Fruit fly (Drosophila melanogaster) whole organism, embryonic: ENCODE results near the gene Hexim.
A peak's percentile ranks its signal among the peaks of the same experiment; 100 is the strongest.

Experiments used
- Adf1 ChIP-seq: fragments of 200-800 bp; sonication (Bioruptor generic); IDR thresholded peaks from 2 replicates; pipeline ENCODE4 v1.3.6; 2022; ENCODE audit warnings: missing biosample characterization, missing genetic modification characterization
- B-H1 ChIP-seq: fragments of 200-800 bp; sonication (Bioruptor generic); IDR thresholded peaks from 3 replicates; pipeline ENCODE4 v1.3.6; 2022; ENCODE audit warnings: missing biosample characterization, missing genetic modification characterization
- Bdp1 ChIP-seq: fragments of 200-800 bp; sonication (Bioruptor generic); optimal IDR thresholded peaks from 3 replicates; lab custom pipeline; 2016; ENCODE audit warnings: missing biosample characterization, missing genetic modification characterization
- Bteb2 ChIP-seq: fragments of 200-800 bp; sonication (Bioruptor generic); optimal IDR thresholded peaks from 2 replicates; lab custom pipeline; 2016; ENCODE audit warnings: missing biosample characterization, missing genetic modification characterization
- CG10267 ChIP-seq: fragments of 200-800 bp; sonication (Bioruptor generic); optimal IDR thresholded peaks from 2 replicates; lab custom pipeline; 2018; ENCODE audit warnings: missing biosample characterization, mild to moderate bottlenecking, missing genetic modification characterization, moderate library complexity
- CG11247 ChIP-seq: fragments of 200-800 bp; sonication (Bioruptor generic); IDR thresholded peaks from 2 replicates; pipeline ENCODE4 v1.3.6; 2022; ENCODE audit warnings: missing biosample characterization, missing genetic modification characterization
- CG11504 ChIP-seq: fragments of 200-800 bp; sonication (Bioruptor generic); optimal IDR thresholded peaks from 3 replicates; lab custom pipeline; 2019; ENCODE audit warnings: missing biosample characterization, mild to moderate bottlenecking, missing genetic modification characterization, moderate library complexity
- CG12236 ChIP-seq: fragments of 200-800 bp; sonication (Bioruptor generic); optimal IDR thresholded peaks from 2 replicates; lab custom pipeline; 2016; ENCODE audit warnings: missing biosample characterization, missing genetic modification characterization
- CG14014 ChIP-seq: fragments of 200-800 bp; sonication (Bioruptor generic); IDR thresholded peaks from 2 replicates; pipeline ENCODE4 v1.3.6; 2022; ENCODE audit warnings: missing biosample characterization, missing genetic modification characterization
- CG15479 ChIP-seq: fragments of 200-800 bp; sonication (Bioruptor generic); optimal IDR thresholded peaks from 3 replicates; lab custom pipeline; 2019; ENCODE audit warnings: missing biosample characterization, mild to moderate bottlenecking, missing genetic modification characterization, moderate library complexity
- CG18262 ChIP-seq: fragments of 200-800 bp; optimal IDR thresholded peaks from 3 replicates; lab custom pipeline; 2019; ENCODE audit warnings: missing biosample characterization, mild to moderate bottlenecking, missing genetic modification characterization, moderate library complexity
- CG18764 ChIP-seq: fragments of 200-800 bp; sonication (Bioruptor generic); optimal IDR thresholded peaks from 3 replicates; lab custom pipeline; 2016; ENCODE audit warnings: missing biosample characterization, missing genetic modification characterization
- CG2712 ChIP-seq: fragments of 200-800 bp; optimal IDR thresholded peaks from 3 replicates; lab custom pipeline; 2019; ENCODE audit warnings: missing biosample characterization, mild to moderate bottlenecking, missing genetic modification characterization, moderate library complexity
- CG32532 ChIP-seq: fragments of 200-800 bp; sonication (Bioruptor generic); IDR thresholded peaks from 2 replicates; pipeline ENCODE4 v1.3.6; 2022; ENCODE audit warnings: missing biosample characterization, missing genetic modification characterization
- CG6689 ChIP-seq: fragments of 200-800 bp; sonication (Bioruptor generic); IDR thresholded peaks from 2 replicates; pipeline ENCODE4 v1.3.6; 2022; ENCODE audit warnings: missing biosample characterization, missing genetic modification characterization
- CG7745 ChIP-seq: fragments of 200-800 bp; sonication (Bioruptor generic); optimal IDR thresholded peaks from 2 replicates; lab custom pipeline; 2018; ENCODE audit warnings: missing biosample characterization, mild to moderate bottlenecking, missing genetic modification characterization, moderate library complexity
- CG7839 ChIP-seq: fragments of 200-800 bp; sonication (Bioruptor generic); optimal IDR thresholded peaks from 3 replicates; lab custom pipeline; 2018; ENCODE audit warnings: missing biosample characterization, mild to moderate bottlenecking, missing genetic modification characterization, moderate library complexity
- CG8281 ChIP-seq: fragments of 200-800 bp; sonication (Bioruptor generic); optimal IDR thresholded peaks from 2 replicates; lab custom pipeline; 2018; ENCODE audit warnings: missing biosample characterization, mild to moderate bottlenecking, missing genetic modification characterization, moderate library complexity
- D ChIP-seq, 2 experiments: fragments of 200-800 bp in 1 of 2; fragments of >200 bp in 1 of 2; sonication (Bioruptor generic) in 1 of 2; optimal IDR thresholded peaks; 2 replicates in 1 of 2; 3 replicates in 1 of 2; lab custom pipeline; 2017; ENCODE audit warnings: mild to moderate bottlenecking in 1 of 2, missing biosample characterization in 1 of 2, missing genetic modification characterization in 1 of 2, missing genetic modification reagents in 1 of 2
- Drgx ChIP-seq: fragments of 200-800 bp; sonication (Bioruptor generic); IDR thresholded peaks from 2 replicates; pipeline ENCODE4 v1.3.6; 2022; ENCODE audit warnings: missing biosample characterization, missing genetic modification characterization
- Eip74EF ChIP-seq, 2 experiments: fragments of 200-800 bp in 1 of 2; fragments of >200 bp in 1 of 2; sonication (Bioruptor generic) in 1 of 2; optimal IDR thresholded peaks; 2 replicates each; lab custom pipeline; 2017 to 2019; ENCODE audit warnings: missing biosample characterization in 2 of 2, missing genetic modification characterization in 2 of 2, mild to moderate bottlenecking in 1 of 2, moderate library complexity in 1 of 2
- H2.0 ChIP-seq: fragments of 200-800 bp; sonication (Bioruptor generic); IDR thresholded peaks from 2 replicates; pipeline ENCODE4 v1.3.6; 2022; ENCODE audit warnings: missing biosample characterization, missing genetic modification characterization
- Hr39 ChIP-seq: fragments of >200 bp; optimal IDR thresholded peaks from 2 replicates; lab custom pipeline; 2017
- Med ChIP-seq: fragments of 200-800 bp; sonication (Bioruptor generic); peaks from one replicate; lab custom pipeline; 2016; ENCODE audit warnings: missing biosample characterization, missing genetic modification characterization, mild to moderate bottlenecking, inconsistent platforms, moderate library complexity
- Oli ChIP-seq: fragments of 200-800 bp; sonication (Bioruptor generic); optimal IDR thresholded peaks from 2 replicates; lab custom pipeline; 2018; ENCODE audit warnings: missing biosample characterization, mild to moderate bottlenecking, missing genetic modification characterization, moderate library complexity
- Ravus ChIP-seq: fragments of 200-800 bp; sonication (Bioruptor generic); IDR thresholded peaks from 2 replicates; pipeline ENCODE4 v1.3.6; 2022; ENCODE audit warnings: missing biosample characterization, missing genetic modification characterization
- Xrp1 ChIP-seq: fragments of 200-800 bp; sonication (Bioruptor generic); IDR thresholded peaks from 2 replicates; pipeline ENCODE4 v1.3.6; 2022; ENCODE audit warnings: missing biosample characterization, missing genetic modification characterization
- YL-1 ChIP-seq: fragments of 200-800 bp; sonication (Bioruptor generic); optimal IDR thresholded peaks from 3 replicates; lab custom pipeline; 2017; ENCODE audit warnings: missing biosample characterization, mild to moderate bottlenecking, missing genetic modification characterization
- ara ChIP-seq: fragments of 200-800 bp; sonication (Bioruptor generic); IDR thresholded peaks from 2 replicates; pipeline ENCODE4 v1.3.6; 2022; ENCODE audit warnings: missing biosample characterization, missing genetic modification characterization
- cad ChIP-seq: fragments of >200 bp; optimal IDR thresholded peaks from 2 replicates; lab custom pipeline; 2017; ENCODE audit warnings: missing biosample characterization, missing genetic modification characterization
- cg ChIP-seq: fragments of 200-800 bp; sonication (Bioruptor generic); optimal IDR thresholded peaks from 3 replicates; lab custom pipeline; 2019; ENCODE audit warnings: missing biosample characterization, mild to moderate bottlenecking, missing genetic modification characterization, moderate library complexity
- ci ChIP-seq: fragments of 200-800 bp; sonication (Bioruptor generic); IDR thresholded peaks from 3 replicates; pipeline ENCODE4 v1.3.6; 2022; ENCODE audit warnings: missing biosample characterization, missing genetic modification characterization
- crc ChIP-seq: fragments of 200-800 bp; sonication (Bioruptor generic); optimal IDR thresholded peaks from 2 replicates; lab custom pipeline; 2016; ENCODE audit warnings: missing biosample characterization, missing genetic modification characterization
- emc ChIP-seq: fragments of 200-800 bp; sonication (Bioruptor generic); optimal IDR thresholded peaks from 2 replicates; lab custom pipeline; 2016; ENCODE audit warnings: missing biosample characterization, missing genetic modification characterization
- fd3F ChIP-seq: fragments of 200-800 bp; sonication (Bioruptor generic); optimal IDR thresholded peaks from 2 replicates; lab custom pipeline; 2018; ENCODE audit warnings: missing biosample characterization, mild to moderate bottlenecking, missing genetic modification characterization, moderate library complexity
- gce ChIP-seq: fragments of 200-800 bp; sonication (Bioruptor generic); IDR thresholded peaks from 3 replicates; pipeline ENCODE4 v1.3.6; 2022; ENCODE audit warnings: missing biosample characterization, missing genetic modification characterization
- jing ChIP-seq: fragments of 200-800 bp; sonication (Bioruptor generic); optimal IDR thresholded peaks from 2 replicates; lab custom pipeline; 2018; ENCODE audit warnings: missing biosample characterization, mild to moderate bottlenecking, missing genetic modification characterization
- nmo ChIP-seq: fragments of 200-800 bp; sonication (Bioruptor generic); optimal IDR thresholded peaks from 2 replicates; lab custom pipeline; 2018; ENCODE audit warnings: missing biosample characterization, mild to moderate bottlenecking, missing genetic modification characterization, moderate library complexity
- otp ChIP-seq: fragments of 200-800 bp; sonication (Bioruptor generic); IDR thresholded peaks from 3 replicates; pipeline ENCODE4, ENCODE4 v1.3.6; 2022; ENCODE audit warnings: missing biosample characterization, missing genetic modification characterization
- pan ChIP-seq, 4 experiments: fragments of >200 bp in 3 of 4; fragments of 200-800 bp in 1 of 4; sonication (Bioruptor generic) in 1 of 4; optimal IDR thresholded peaks in 3 of 4; IDR thresholded peaks in 1 of 4; 2 replicates each; pipeline versions ENCODE4 v1.3.6 to Lab custom; 2017 to 2022; ENCODE audit warnings: missing biosample characterization in 2 of 4, missing genetic modification characterization in 2 of 4, mixed read lengths in 1 of 4
- phol ChIP-seq: fragments of 200-800 bp; sonication (Bioruptor generic); optimal IDR thresholded peaks from 3 replicates; lab custom pipeline; 2018; ENCODE audit warnings: missing biosample characterization, mild to moderate bottlenecking, missing genetic modification characterization, moderate library complexity
- prd ChIP-seq, 3 experiments: fragments of >200 bp in 2 of 3; fragments of 200-800 bp in 1 of 3; sonication (Bioruptor generic) in 1 of 3; optimal IDR thresholded peaks in 2 of 3; IDR thresholded peaks in 1 of 3; 2 replicates in 2 of 3; 3 replicates in 1 of 3; pipeline versions ENCODE4 v1.3.6 to Lab custom; 2017 to 2022; ENCODE audit warnings: missing biosample characterization in 1 of 3, missing genetic modification characterization in 1 of 3
- row ChIP-seq: fragments of 200-800 bp; sonication (Bioruptor generic); IDR thresholded peaks from 3 replicates; pipeline ENCODE4 v1.3.6; 2022; ENCODE audit warnings: missing biosample characterization, missing genetic modification characterization
- sens ChIP-seq: fragments of 200-800 bp; sonication (Bioruptor generic); peaks from one replicate; lab custom pipeline; 2016; ENCODE audit warnings: missing biosample characterization, missing genetic modification characterization
- seq ChIP-seq: fragments of 200-800 bp; sonication (Bioruptor generic); IDR thresholded peaks from 2 replicates; pipeline ENCODE4 v1.3.6; 2022; ENCODE audit warnings: missing biosample characterization, missing genetic modification characterization
- so ChIP-seq: fragments of 200-800 bp; sonication (Bioruptor generic); IDR thresholded peaks from 3 replicates; pipeline ENCODE4 v1.3.6; 2022; ENCODE audit warnings: missing biosample characterization, missing genetic modification characterization
- twi ChIP-seq: fragments of 200-800 bp; optimal IDR thresholded peaks from 2 replicates; lab custom pipeline; 2019; ENCODE audit warnings: missing biosample characterization, mild to moderate bottlenecking, missing genetic modification characterization, moderate library complexity
- vvl ChIP-seq: fragments of 200-800 bp; sonication (Bioruptor generic); IDR thresholded peaks from 2 replicates; pipeline ENCODE4 v1.3.6; 2022; ENCODE audit warnings: missing biosample characterization, missing genetic modification characterization

Hexim gene

dm6 chr3R:14680112-14680665 lies 21.0 kb downstream of the Hexim start (continued):
- TF ChIP-seq fd3F (GFP tag; lab: Kevin White, UChicago) (no peak), YL-1 (GFP tag; lab: Kevin White, UChicago) (no peak), twi (tag; lab: Kevin White, UChicago) (no peak), CG8281 (tag; lab: Kevin White, UChicago) (no peak), Ravus (GFP tag; lab: Robert Waterston, UW) (no peak), ci (no peak), cg (GFP tag; lab: Kevin White, UChicago) (no peak), Bdp1 (GFP tag; lab: Kevin White, UChicago) (no peak), CG7839 (no peak), CG12236 (no peak), Drgx (no peak), Oli (tag; lab: Kevin White, UChicago) (no peak)
- TF ChIP-seq, all 482 proteins: peak for 38

- TF ChIP-seq CG32532 (0 out of 2 replicates have a peak, but pooled peaks have one; percentile 32), crc (GFP tag; lab: Kevin White, UChicago) (no peak), seq (GFP tag; lab: Robert Waterston, UW) (no peak), sens (GFP tag; lab: Kevin White, UChicago) (peak; percentile 83), CG7839 (peak; percentile 6), D (optimal IDR thresholded peaks at IDR 0.05; lab: Kevin White, UChicago) (no peak), D (GFP tag; optimal IDR thresholded peaks at IDR 0.05; lab: Kevin White, UChicago) (no peak), CG2712 (tag; lab: Kevin White, UChicago) (peak; percentile 23), CG6689 (GFP tag; lab: Robert Waterston, UW) (peak; percentile 35; the same call in 1 of the 2 replicates), vvl (0 out of 2 replicates have a peak, but pooled peaks have one; percentile 20), pan (optimal IDR thresholded peaks at IDR 0.05; lab: Kevin White, UChicago) (no peak), pan (GFP tag; optimal IDR thresholded peaks at IDR 0.05 in 1 of 2, IDR thresholded peaks at IDR 0.05 in 1 of 2) (peak in 1 of 2 experiments; percentile 38), row (GFP tag; lab: Robert Waterston, UW) (peak; percentile 34; the same call in 1 of the 3 replicates), H2.0 (0 out of 2 replicates have a peak, but pooled peaks have one; percentile 6), CG7745 (tag; lab: Kevin White, UChicago) (no peak), phol (tag; lab: Kevin White, UChicago) (peak; percentile 31), CG14014 (GFP tag; lab: Robert Waterston, UW) (no peak), Xrp1 (GFP tag; lab: Robert Waterston, UW) (0 out of 2 replicates have a peak, but pooled peaks have one; percentile 11), Adf1 (no peak), CG15479 (GFP tag; lab: Kevin White, UChicago) (no peak), Med (GFP tag; lab: Kevin White, UChicago) (peak; percentile 25), Drgx (peak; percentile 79), jing (GFP tag; lab: Kevin White, UChicago) (no peak), nmo (GFP tag; lab: Kevin White, UChicago) (peak; percentile 7), CG11504 (peak; percentile 4), CG11247 (GFP tag; lab: Robert Waterston, UW) (no peak), prd (optimal IDR thresholded peaks at IDR 0.05; lab: Kevin White, UChicago) (no peak), prd (GFP tag; IDR thresholded peaks at IDR 0.05; lab: Robert Waterston, UW) (peak; percentile 38; the same call in 1 of the 3 replicates), Hr39 (lab: Kevin White, UChicago) (no peak), CG10267 (tag; lab: Kevin White, UChicago) (no peak), emc (no peak), cad (GFP tag; lab: Kevin White, UChicago) (no peak), Eip74EF (GFP tag; optimal IDR thresholded peaks at IDR 0.05; lab: Kevin White, UChicago) (peak in 1 of 2 experiments; percentile 19), Bteb2 (GFP tag; lab: Kevin White, UChicago) (no peak), gce (GFP tag; lab: Robert Waterston, UW) (no peak), B-H1 (peak; percentile 19; the same call in 1 of the 3 replicates), so (GFP tag; lab: Robert Waterston, UW) (0 out of 3 replicates have a peak, but pooled peaks have one; percentile 25), ara (GFP tag; lab: Robert Waterston, UW) (0 out of 2 replicates have a peak, but pooled peaks have one; percentile 33), CG18262 (peak; percentile 0), CG18764 (GFP tag; lab: Kevin White, UChicago) (no peak), otp (GFP tag; lab: Robert Waterston, UW) (0 out of 3 replicates have a peak, but pooled peaks have one; percentile 17)
Observed at dm6 chr3R:14683928-14684327, 24.7 kb downstream of the Hexim start.
